Fruit fly (Drosophila melanogaster) whole organism, prepupa: ENCODE measurements around the gene Rbfox1.
A peak's percentile ranks its signal among the peaks of the same experiment; 100 is the strongest.

Experiments
- Blimp-1 ChIP-seq: fragments of 200-800 bp; sonication (Bioruptor generic); optimal IDR thresholded peaks from 3 replicates; lab custom pipeline; 2017; ENCODE audit warnings: missing biosample characterization, missing genetic modification characterization, mild to moderate bottlenecking, moderate library complexity, missing genetic modification reagents
- CG10631 ChIP-seq: fragments of 200-800 bp; sonication (Bioruptor generic); optimal IDR thresholded peaks from 2 replicates; lab custom pipeline; 2016; ENCODE audit warnings: missing biosample characterization, missing genetic modification characterization
- CG10669 ChIP-seq: fragments of 200-800 bp; sonication (Bioruptor generic); optimal IDR thresholded peaks from 3 replicates; lab custom pipeline; 2018; ENCODE audit warnings: missing biosample characterization, mild to moderate bottlenecking, missing genetic modification characterization, moderate library complexity
- CG11762 ChIP-seq: fragments of 200-800 bp; sonication (Bioruptor generic); optimal IDR thresholded peaks from 3 replicates; lab custom pipeline; 2016; ENCODE audit warnings: missing biosample characterization, missing genetic modification characterization; ENCODE audit not compliant: insufficient read depth
- CG11902 ChIP-seq: fragments of 200-800 bp; sonication (Bioruptor generic); optimal IDR thresholded peaks from 3 replicates; lab custom pipeline; 2016; ENCODE audit warnings: missing biosample characterization, missing genetic modification characterization
- CG15336 ChIP-seq: fragments of 200-800 bp; sonication (Bioruptor generic); IDR thresholded peaks from 2 replicates; pipeline ENCODE4 v1.3.6; 2022; ENCODE audit warnings: missing biosample characterization, missing genetic modification characterization
- CG1621 ChIP-seq: fragments of 200-800 bp; sonication (Bioruptor generic); optimal IDR thresholded peaks from 3 replicates; lab custom pipeline; 2018; ENCODE audit warnings: missing biosample characterization, mild to moderate bottlenecking, missing genetic modification characterization
- CG16779 ChIP-seq: fragments of 200-800 bp; sonication (Bioruptor generic); optimal IDR thresholded peaks from 3 replicates; lab custom pipeline; 2017; ENCODE audit warnings: missing biosample characterization, mild to moderate bottlenecking, missing genetic modification characterization
- CG3032 ChIP-seq: fragments of 200-800 bp; optimal IDR thresholded peaks from 2 replicates; lab custom pipeline; 2019; ENCODE audit warnings: missing biosample characterization, mild to moderate bottlenecking, missing genetic modification characterization, moderate library complexity
- CG31627 ChIP-seq: fragments of 200-800 bp; sonication (Bioruptor generic); optimal IDR thresholded peaks from 3 replicates; lab custom pipeline; 2016; ENCODE audit warnings: missing biosample characterization, missing genetic modification characterization
- CG32006 ChIP-seq: fragments of 200-800 bp; sonication (Bioruptor generic); optimal IDR thresholded peaks from 3 replicates; lab custom pipeline; 2017; ENCODE audit warnings: missing biosample characterization, mild to moderate bottlenecking, missing genetic modification characterization
- CG34406 ChIP-seq: fragments of 200-800 bp; sonication (Bioruptor generic); optimal IDR thresholded peaks from 3 replicates; lab custom pipeline; 2016; ENCODE audit warnings: missing biosample characterization, missing genetic modification characterization
- CG3919 ChIP-seq: fragments of 200-800 bp; sonication (Bioruptor generic); optimal IDR thresholded peaks from 3 replicates; lab custom pipeline; 2016; ENCODE audit warnings: missing biosample characterization, missing genetic modification characterization
- CG4318 ChIP-seq: fragments of 200-800 bp; sonication (Bioruptor generic); optimal IDR thresholded peaks from 3 replicates; lab custom pipeline; 2017; ENCODE audit warnings: missing biosample characterization, mild to moderate bottlenecking, missing genetic modification characterization
- CG6163 ChIP-seq: fragments of 200-800 bp; sonication (Bioruptor generic); IDR thresholded peaks from 3 replicates; pipeline ENCODE4 v1.3.6; 2022; ENCODE audit warnings: missing biosample characterization, missing genetic modification characterization
- CG6276 ChIP-seq: fragments of 200-800 bp; sonication (Bioruptor generic); optimal IDR thresholded peaks from 2 replicates; lab custom pipeline; 2017; ENCODE audit warnings: missing biosample characterization, mild to moderate bottlenecking, missing genetic modification characterization
- CG6792 ChIP-seq: fragments of 200-800 bp; sonication (Bioruptor generic); optimal IDR thresholded peaks from 3 replicates; lab custom pipeline; 2016; ENCODE audit warnings: missing biosample characterization, missing genetic modification characterization
- CG6808 ChIP-seq: fragments of 200-800 bp; sonication (Bioruptor generic); optimal IDR thresholded peaks from 3 replicates; lab custom pipeline; 2017; ENCODE audit warnings: missing biosample characterization, missing genetic modification characterization, mild to moderate bottlenecking, moderate library complexity, missing genetic modification reagents
- CG6854 ChIP-seq: fragments of 200-800 bp; sonication (Bioruptor generic); optimal IDR thresholded peaks from 2 replicates; lab custom pipeline; 2017; ENCODE audit warnings: missing biosample characterization, mild to moderate bottlenecking, missing genetic modification characterization
- CG7368 ChIP-seq: fragments of 200-800 bp; sonication (Bioruptor generic); optimal IDR thresholded peaks from 3 replicates; lab custom pipeline; 2016; ENCODE audit warnings: missing biosample characterization, missing genetic modification characterization
- CG8119 ChIP-seq: fragments of 200-800 bp; sonication (Bioruptor generic); IDR thresholded peaks from 3 replicates; pipeline ENCODE4 v1.3.6; 2022; ENCODE audit warnings: missing biosample characterization, missing genetic modification characterization
- CG8319 ChIP-seq: fragments of 200-800 bp; sonication (Bioruptor generic); optimal IDR thresholded peaks from 3 replicates; lab custom pipeline; 2016; ENCODE audit warnings: missing biosample characterization, missing genetic modification characterization
- CG8632 ChIP-seq: fragments of 200-800 bp; sonication (Bioruptor generic); optimal IDR thresholded peaks from 3 replicates; lab custom pipeline; 2016; ENCODE audit warnings: missing biosample characterization, missing genetic modification characterization
- CG9139 ChIP-seq: fragments of 200-800 bp; sonication (Bioruptor generic); optimal IDR thresholded peaks from 3 replicates; lab custom pipeline; 2017; ENCODE audit warnings: missing biosample characterization, mild to moderate bottlenecking, missing genetic modification characterization
- Eip75B ChIP-seq: fragments of 200-800 bp; sonication (Bioruptor generic); optimal IDR thresholded peaks from 3 replicates; lab custom pipeline; 2016; ENCODE audit warnings: missing biosample characterization, missing genetic modification characterization
- Eip78C ChIP-seq: fragments of 200-800 bp; sonication (Bioruptor generic); peaks from one replicate; lab custom pipeline; 2016; ENCODE audit warnings: missing biosample characterization, missing genetic modification characterization
- Ets21C ChIP-seq: fragments of 200-800 bp; sonication (Bioruptor generic); optimal IDR thresholded peaks from 3 replicates; lab custom pipeline; 2016; ENCODE audit warnings: missing biosample characterization, missing genetic modification characterization
- Gug ChIP-seq: fragments of 200-800 bp; sonication (Bioruptor generic); IDR thresholded peaks from 2 replicates; pipeline ENCODE4 v1.3.6; 2022; ENCODE audit warnings: missing biosample characterization, missing genetic modification characterization
- Hr38 ChIP-seq: sonication (Bioruptor generic); optimal IDR thresholded peaks from 2 replicates; lab custom pipeline; 2016; ENCODE audit warnings: missing biosample characterization, missing genetic modification characterization
- Hr4 ChIP-seq: fragments of 200-800 bp; sonication (Bioruptor generic); optimal IDR thresholded peaks from 3 replicates; lab custom pipeline; 2016; ENCODE audit warnings: missing biosample characterization, missing genetic modification characterization
- Met ChIP-seq: fragments of 200-800 bp; sonication (Bioruptor generic); optimal IDR thresholded peaks from 3 replicates; lab custom pipeline; 2016; ENCODE audit warnings: missing biosample characterization, missing genetic modification characterization
- OdsH ChIP-seq: fragments of 200-800 bp; sonication (Bioruptor generic); optimal IDR thresholded peaks from 3 replicates; lab custom pipeline; 2016; ENCODE audit warnings: missing biosample characterization, missing genetic modification characterization
- Smox ChIP-seq: fragments of 200-800 bp; sonication (Bioruptor generic); optimal IDR thresholded peaks from 3 replicates; lab custom pipeline; 2016; ENCODE audit warnings: missing biosample characterization, missing genetic modification characterization
- Sox15 ChIP-seq: fragments of 200-800 bp; sonication (Bioruptor generic); optimal IDR thresholded peaks from 3 replicates; lab custom pipeline; 2016; ENCODE audit warnings: missing biosample characterization, missing genetic modification characterization
- achi ChIP-seq: fragments of 200-800 bp; sonication (Bioruptor generic); optimal IDR thresholded peaks from 3 replicates; lab custom pipeline; 2016; ENCODE audit warnings: missing biosample characterization, missing genetic modification characterization
- acj6 ChIP-seq: fragments of 200-800 bp; sonication (Bioruptor generic); optimal IDR thresholded peaks from 3 replicates; lab custom pipeline; 2016; ENCODE audit warnings: missing biosample characterization, missing genetic modification characterization
- eg ChIP-seq: fragments of 200-800 bp; sonication (Bioruptor generic); IDR thresholded peaks from 3 replicates; pipeline ENCODE4 v1.3.6; 2022; ENCODE audit warnings: missing biosample characterization, missing genetic modification characterization
- esn ChIP-seq: fragments of 200-800 bp; sonication (Bioruptor generic); optimal IDR thresholded peaks from 2 replicates; lab custom pipeline; 2016; ENCODE audit warnings: missing biosample characterization, mild to moderate bottlenecking, missing genetic modification characterization, moderate library complexity
- fd85E ChIP-seq: fragments of 200-800 bp; sonication (Bioruptor generic); optimal IDR thresholded peaks from 3 replicates; lab custom pipeline; 2016; ENCODE audit warnings: missing biosample characterization, missing genetic modification characterization
- lz ChIP-seq: fragments of 200-800 bp; sonication (Bioruptor generic); optimal IDR thresholded peaks from 3 replicates; lab custom pipeline; 2016; ENCODE audit warnings: missing biosample characterization, missing genetic modification characterization
- net ChIP-seq: fragments of 200-800 bp; sonication (Bioruptor generic); optimal IDR thresholded peaks from 3 replicates; lab custom pipeline; 2016; ENCODE audit warnings: missing biosample characterization, missing genetic modification characterization
- pdm3 ChIP-seq: fragments of 200-800 bp; sonication (Bioruptor generic); optimal IDR thresholded peaks from 3 replicates; lab custom pipeline; 2016; ENCODE audit warnings: missing biosample characterization, missing genetic modification characterization
- salr ChIP-seq, 2 experiments: fragments of 200-800 bp; sonication (Bioruptor generic); optimal IDR thresholded peaks; 3 replicates each; lab custom pipeline; 2016 to 2018; ENCODE audit warnings: missing biosample characterization in 2 of 2, missing genetic modification characterization in 2 of 2, mild to moderate bottlenecking in 1 of 2
- spab ChIP-seq: fragments of 200-800 bp; sonication (Bioruptor generic); optimal IDR thresholded peaks from 2 replicates; lab custom pipeline; 2017; ENCODE audit warnings: missing biosample characterization, mild to moderate bottlenecking, missing genetic modification characterization, missing genetic modification reagents
- ss ChIP-seq, 2 experiments: fragments of 200-800 bp; sonication (Bioruptor generic); optimal IDR thresholded peaks; 2 replicates in 1 of 2; 3 replicates in 1 of 2; lab custom pipeline; 2017 to 2018; ENCODE audit warnings: mild to moderate bottlenecking in 2 of 2, missing biosample characterization in 2 of 2, missing genetic modification characterization in 2 of 2, moderate library complexity in 1 of 2
- svp ChIP-seq: fragments of 200-800 bp; sonication (Bioruptor generic); peaks from one replicate; lab custom pipeline; 2016; ENCODE audit warnings: missing biosample characterization, missing genetic modification characterization
- topi ChIP-seq: fragments of 200-800 bp; sonication (Bioruptor generic); optimal IDR thresholded peaks from 3 replicates; lab custom pipeline; 2016; ENCODE audit warnings: missing biosample characterization, missing genetic modification characterization

Gene Rbfox1

DNA sequence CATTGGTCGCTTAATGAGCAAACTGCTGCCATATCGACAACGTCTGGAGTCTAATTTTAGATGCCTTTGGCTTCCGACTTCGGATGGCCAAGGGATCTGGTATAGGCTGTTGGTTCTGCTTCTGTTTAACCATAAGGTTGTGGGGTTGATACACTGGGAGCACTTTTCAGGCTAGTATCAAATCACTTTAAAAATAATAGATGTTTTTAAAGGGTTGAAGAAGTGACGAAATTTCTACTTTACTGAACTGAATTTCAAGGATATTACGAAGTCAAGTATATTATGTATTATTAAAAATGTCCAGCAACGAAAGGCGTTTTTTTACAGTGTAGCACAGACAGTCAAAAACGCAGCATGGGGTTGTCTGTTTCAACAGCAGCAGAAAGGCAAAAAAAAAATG, 73.3 kb downstream of the Rbfox1 start (continued):
- peak; percentile 41 for TF ChIP-seq fd85E
- peak; percentile 60 for TF ChIP-seq CG34406
- peak; percentile 87 for TF ChIP-seq CG1621 (tag; lab: Kevin White, UChicago)
- TF ChIP-seq CG6808 (GFP tag; lab: Kevin White, UChicago) = peak; percentile 89
- peak; percentile 41 for TF ChIP-seq Hr4 (GFP tag; lab: Kevin White, UChicago)
- peak; percentile 90 for TF ChIP-seq CG6163 (GFP tag; lab: Robert Waterston, UW)
- no peak for TF ChIP-seq Hr38
- peak; percentile 85 for TF ChIP-seq CG9139 (GFP tag; lab: Kevin White, UChicago)
- TF ChIP-seq, all 60 proteins: peak for 54

DNA sequence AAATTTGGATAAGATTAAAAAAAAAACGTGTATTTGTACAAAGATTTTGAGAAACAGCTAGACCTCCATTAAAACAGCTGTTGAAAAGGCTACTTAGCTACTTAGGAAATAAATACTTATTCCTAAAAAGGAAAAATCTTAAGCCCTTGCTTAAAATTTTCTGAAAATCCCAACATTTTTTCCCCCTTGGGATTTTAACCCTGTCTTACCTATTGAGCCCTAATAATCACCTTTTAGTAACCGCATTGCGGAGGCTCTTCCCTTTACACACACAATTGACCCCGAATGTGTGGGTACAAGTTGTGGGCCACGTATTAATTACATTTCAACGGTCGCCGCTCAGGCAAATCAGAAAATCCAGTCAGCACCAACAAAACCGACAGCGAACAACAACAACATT, 77.8 kb downstream of the Rbfox1 start, which contains the start of gene CG6527:
Gene CG6527, minus strand, starts transcription at position 101 of the 400 bp plus-strand sequence.
- TF ChIP-seq CG10669 (GFP tag; lab: Kevin White, UChicago) (no peak), svp (peak; percentile 45)

DNA sequence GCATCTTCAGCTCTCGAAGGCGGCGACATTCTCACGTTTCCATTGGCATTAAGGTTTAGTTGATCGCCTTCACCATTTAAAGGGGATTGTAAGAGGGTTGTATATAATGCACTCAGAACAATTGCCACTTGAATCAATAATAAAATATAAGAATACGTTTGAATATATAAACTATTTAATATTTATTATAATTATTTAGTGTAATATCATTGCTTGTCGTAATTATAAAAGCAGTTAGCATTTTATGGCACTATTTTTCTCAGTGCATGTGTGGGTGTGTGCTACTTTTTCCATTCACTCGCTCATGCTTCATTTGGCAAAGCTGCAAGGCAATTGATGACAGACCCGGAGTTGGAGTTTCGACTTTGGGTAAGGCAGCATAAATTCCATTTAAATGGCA, 81.0 kb downstream of the Rbfox1 start:
- TF ChIP-seq CG6163 (GFP tag; lab: Robert Waterston, UW) (peak; percentile 83), CG16779 (tag; lab: Kevin White, UChicago) (no peak), CG31627 (GFP tag; lab: Kevin White, UChicago) (no peak), lz (GFP tag; lab: Kevin White, UChicago) (no peak), CG4318 (GFP tag; lab: Kevin White, UChicago) (peak; percentile 66), CG10669 (GFP tag; lab: Kevin White, UChicago) (peak; percentile 50), Gug (GFP tag; lab: Robert Waterston, UW) (peak; percentile 59), Hr38 (no peak), CG32006 (GFP tag; lab: Kevin White, UChicago) (peak; percentile 85), pdm3 (peak; percentile 26), Eip75B (no peak), CG6808 (GFP tag; lab: Kevin White, UChicago) (peak; percentile 42), salr (GFP tag; optimal IDR thresholded peaks at IDR 0.05; lab: Kevin White, UChicago) (peak; percentile 23 to 57), svp (peak; percentile 45), CG6792 (peak; percentile 52), CG34406 (peak; percentile 59), Hr4 (GFP tag; lab: Kevin White, UChicago) (peak; percentile 61), fd85E (no peak), CG6276 (GFP tag; lab: Kevin White, UChicago) (peak; percentile 62), CG8119 (GFP tag; lab: Robert Waterston, UW) (peak; percentile 84), Ets21C (GFP tag; lab: Kevin White, UChicago) (no peak), Sox15 (GFP tag; lab: Kevin White, UChicago) (peak; percentile 31), CG8632 (peak; percentile 58), CG15336 (GFP tag; lab: Robert Waterston, UW) (peak; percentile 82), CG10631 (GFP tag; lab: Kevin White, UChicago) (peak; percentile 65), CG8319 (no peak), ss (GFP tag; optimal IDR thresholded peaks at IDR 0.05; lab: Kevin White, UChicago) (peak; percentile 44 to 63), Met (GFP tag; lab: Kevin White, UChicago) (no peak), CG3919 (peak; percentile 33), achi (GFP tag; lab: Kevin White, UChicago) (peak; percentile 66), CG7368 (GFP tag; lab: Kevin White, UChicago) (peak; percentile 42), CG11762 (GFP tag; lab: Kevin White, UChicago) (peak; percentile 1), Smox (GFP tag; lab: Kevin White, UChicago) (no peak), spab (GFP tag; lab: Kevin White, UChicago) (peak; percentile 47), net (GFP tag; lab: Kevin White, UChicago) (peak; percentile 39), CG3032 (tag; lab: Kevin White, UChicago) (peak; percentile 72), OdsH (peak; percentile 72), CG9139 (GFP tag; lab: Kevin White, UChicago) (peak; percentile 33), topi (peak; percentile 7), Blimp-1 (no peak), CG11902 (no peak), CG6854 (no peak), esn (GFP tag; lab: Kevin White, UChicago) (peak; percentile 37), Eip78C (GFP tag; lab: Kevin White, UChicago) (peak; percentile 84), eg (GFP tag; lab: Robert Waterston, UW) (peak; percentile 80), acj6 (GFP tag; lab: Kevin White, UChicago) (peak; percentile 61)
